Worm (Caenorhabditis elegans) whole organism, young adult: ENCODE results near the gene C08E8.9.

Experiments
- T26A5.8 ChIP-seq: sonication (generic microtip); optimal IDR thresholded peaks from 2 replicates; lab custom pipeline; 2016; ENCODE audit warnings: missing genetic modification characterization, missing compliant biosample characterization
- ama-1 ChIP-seq, 3 experiments: fragments of 150-350 bp in 1 of 3; sonication (generic microtip) in 2 of 3; optimal IDR thresholded peaks; 2 replicates each; lab custom pipeline; 2014 to 2018; ENCODE audit warnings: missing biosample characterization in 2 of 3, missing genetic modification characterization in 2 of 3, missing genetic modification reagents in 2 of 3
- athp-1 ChIP-seq: sonication (generic microtip); optimal IDR thresholded peaks from 2 replicates; lab custom pipeline; 2017; ENCODE audit warnings: mild to moderate bottlenecking, missing genetic modification characterization, missing compliant biosample characterization
- cebp-1 ChIP-seq, 2 experiments: fragments of 200-800 bp in 1 of 2; sonication (Bioruptor generic) in 1 of 2; sonication (generic microtip) in 1 of 2; IDR thresholded peaks in 1 of 2; optimal IDR thresholded peaks in 1 of 2; 2 replicates each; pipeline versions ENCODE4 v1.3.6 to Lab custom; 2017 to 2022; ENCODE audit warnings: missing compliant biosample characterization in 2 of 2, missing genetic modification characterization in 2 of 2, mild to moderate bottlenecking in 1 of 2, missing genetic modification reagents in 1 of 2, moderate library complexity in 1 of 2
- dpl-1 ChIP-seq: fragments of 150-350 bp; optimal IDR thresholded peaks from 2 replicates; lab custom pipeline; 2014; ENCODE audit warnings: missing biosample characterization, missing genetic modification reagents, missing genetic modification characterization
- him-1 ChIP-seq: sonication (generic microtip); optimal IDR thresholded peaks from 2 replicates; lab custom pipeline; 2016; ENCODE audit warnings: missing genotype, missing genetic modification reagents, missing genetic modification characterization, missing compliant biosample characterization
- hsf-1 ChIP-seq: fragments of 200-800 bp; sonication (Bioruptor generic); IDR thresholded peaks from 2 replicates; pipeline ENCODE4 v1.3.6; 2022; ENCODE audit warnings: missing genetic modification reagents, missing genetic modification characterization, missing compliant biosample characterization
- madf-6 ChIP-seq: fragments of 200-800 bp; sonication (Bioruptor generic); IDR thresholded peaks from 2 replicates; pipeline ENCODE4 v1.3.6; 2022; ENCODE audit warnings: missing genetic modification reagents, missing genetic modification characterization, missing compliant biosample characterization
- somi-1 ChIP-seq: fragments of 200-800 bp; sonication (Bioruptor generic); optimal IDR thresholded peaks from 2 replicates; lab custom pipeline; 2018; ENCODE audit warnings: mild to moderate bottlenecking, missing genetic modification characterization, missing compliant biosample characterization
- sptf-2 ChIP-seq: fragments of 200-800 bp; sonication (Bioruptor generic); optimal IDR thresholded peaks from 2 replicates; lab custom pipeline; 2018; ENCODE audit warnings: mild to moderate bottlenecking, missing genetic modification characterization, missing compliant biosample characterization
- tbx-9 ChIP-seq: sonication (generic microtip); optimal IDR thresholded peaks from 2 replicates; lab custom pipeline; 2016; ENCODE audit warnings: borderline replicate concordance, missing genetic modification characterization, inconsistent platforms, missing compliant biosample characterization
- unc-130 ChIP-seq: sonication (generic microtip); optimal IDR thresholded peaks from 2 replicates; lab custom pipeline; 2016; ENCODE audit warnings: missing genetic modification reagents, missing genetic modification characterization, missing compliant biosample characterization
- ztf-22 ChIP-seq: fragments of 200-800 bp; sonication (Bioruptor generic); optimal IDR thresholded peaks from 2 replicates; lab custom pipeline; 2018; ENCODE audit warnings: mild to moderate bottlenecking, missing genetic modification characterization, moderate library complexity, missing compliant biosample characterization
- ztf-28 ChIP-seq: fragments of 200-800 bp; sonication (Bioruptor generic); IDR thresholded peaks from 2 replicates; pipeline ENCODE4 v1.3.6; 2022; ENCODE audit warnings: missing genetic modification reagents, missing genetic modification characterization, missing compliant biosample characterization

DNA sequence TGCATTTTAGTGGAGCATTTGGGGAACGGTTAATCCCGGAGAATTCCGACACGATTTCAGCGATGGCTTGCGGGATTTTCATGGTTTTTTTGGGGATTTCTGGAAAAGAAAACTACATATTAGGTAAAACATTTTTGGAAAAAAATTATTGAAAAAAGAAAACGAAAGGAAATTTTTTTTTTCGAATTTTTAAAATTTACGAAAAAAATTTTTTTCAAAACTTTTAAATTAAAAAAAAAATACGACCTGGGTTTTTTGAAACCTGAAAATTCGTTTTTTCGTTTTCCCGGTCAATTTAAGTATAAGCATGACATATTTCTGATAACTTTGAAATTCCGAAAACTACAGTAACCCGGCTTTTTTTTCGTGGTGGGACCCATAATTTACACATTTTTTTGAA, 24.9 kb upstream of the C08E8.9 start, which contains the start of gene C08E8.10:
- TF ChIP-seq ztf-28 (no peak), ama-1 (optimal IDR thresholded peaks at IDR 0.05; lab: Kevin White, UChicago) (no peak), ama-1 (GFP tag; optimal IDR thresholded peaks at IDR 0.05; lab: Kevin White, UChicago) (no peak), unc-130 (no peak), him-1 (tag; lab: Kevin White, UChicago) (no peak), dpl-1 (GFP tag; lab: Kevin White, UChicago) (no peak), tbx-9 (tag; lab: Kevin White, UChicago) (no peak), hsf-1 (GFP tag; lab: Robert Waterston, UW) (no peak), somi-1 (GFP tag; lab: Kevin White, UChicago) (no peak), cebp-1 (GFP tag; IDR thresholded peaks at IDR 0.05; lab: Robert Waterston, UW) (no peak), cebp-1 (tag; optimal IDR thresholded peaks at IDR 0.05; lab: Kevin White, UChicago) (no peak), athp-1 (no peak), T26A5.8 (tag; lab: Kevin White, UChicago) (no peak), ztf-22 (GFP tag; lab: Kevin White, UChicago) (no peak), madf-6 (GFP tag; lab: Robert Waterston, UW) (no peak), sptf-2 (GFP tag; lab: Kevin White, UChicago) (no peak)
